Worm (Caenorhabditis elegans) whole organism, L1 larva: ENCODE data around the gene myrf-2.

Experiments
- C04F5.9 ChIP-seq: sonication (generic microtip); optimal IDR thresholded peaks from 2 replicates; lab custom pipeline; 2016; ENCODE audit warnings: missing genetic modification characterization, missing compliant biosample characterization
- C34B4.2 ChIP-seq: sonication (generic microtip); optimal IDR thresholded peaks from 2 replicates; lab custom pipeline; 2017; ENCODE audit warnings: mild to moderate bottlenecking, missing genetic modification characterization, missing compliant biosample characterization
- F16B12.6 ChIP-seq: fragments of 150-350 bp; optimal IDR thresholded peaks from 2 replicates; lab custom pipeline; 2014; ENCODE audit warnings: missing biosample characterization, missing genetic modification characterization
- aha-1 ChIP-seq: fragments of 150-350 bp; optimal IDR thresholded peaks from 2 replicates; lab custom pipeline; 2014; ENCODE audit warnings: missing biosample characterization, missing genetic modification characterization
- aly-2 ChIP-seq: fragments of 150-350 bp; optimal IDR thresholded peaks from 2 replicates; lab custom pipeline; 2014; ENCODE audit warnings: missing biosample characterization, missing genetic modification characterization
- blmp-1 ChIP-seq: fragments of 150-350 bp; optimal IDR thresholded peaks from 2 replicates; lab custom pipeline; 2014; ENCODE audit warnings: missing biosample characterization, missing genetic modification characterization
- ceh-63 ChIP-seq: fragments of 200-800 bp; sonication (Bioruptor generic); optimal IDR thresholded peaks from 2 replicates; lab custom pipeline; 2018; ENCODE audit warnings: mild to moderate bottlenecking, missing genetic modification characterization, missing compliant biosample characterization
- ceh-8 ChIP-seq: fragments of 200-800 bp; sonication (Bioruptor generic); optimal IDR thresholded peaks from 2 replicates; lab custom pipeline; 2018; ENCODE audit warnings: mild to moderate bottlenecking, missing genetic modification characterization, moderate library complexity, missing compliant biosample characterization
- ceh-82 ChIP-seq, 3 experiments: fragments of 150-350 bp in 1 of 3; sonication (generic microtip) in 2 of 3; optimal IDR thresholded peaks; 2 replicates each; lab custom pipeline; 2014 to 2017; ENCODE audit warnings: missing biosample characterization in 3 of 3, missing genetic modification characterization in 3 of 3
- dpl-1 ChIP-seq, 3 experiments: fragments of 150-350 bp in 2 of 3; sonication (generic microtip) in 1 of 3; optimal IDR thresholded peaks; 2 replicates each; lab custom pipeline; 2014 to 2017; ENCODE audit warnings: missing biosample characterization in 3 of 3, missing genetic modification characterization in 3 of 3, missing genetic modification reagents in 3 of 3
- efl-1 ChIP-seq, 4 experiments: fragments of 150-350 bp; optimal IDR thresholded peaks in 3 of 4; peaks in 1 of 4; 1 replicate in 1 of 4; 2 replicates in 3 of 4; lab custom pipeline; 2014; ENCODE audit warnings: missing biosample characterization in 2 of 4, missing genetic modification characterization in 2 of 4, missing genetic modification reagents in 2 of 4
- egl-13 ChIP-seq: sonication (generic microtip); optimal IDR thresholded peaks from 2 replicates; lab custom pipeline; 2016; ENCODE audit warnings: missing genotype, missing genetic modification reagents, missing genetic modification characterization, missing compliant biosample characterization
- egl-27 ChIP-seq, 2 experiments: fragments of 150-350 bp in 1 of 2; sonication (generic microtip); optimal IDR thresholded peaks; 3 replicates each; lab custom pipeline; 2017 to 2018; ENCODE audit warnings: missing biosample characterization in 2 of 2, missing genetic modification characterization in 2 of 2, missing genetic modification reagents in 2 of 2
- elt-2 ChIP-seq: sonication (generic microtip); optimal IDR thresholded peaks from 2 replicates; lab custom pipeline; 2016; ENCODE audit warnings: missing genetic modification characterization, mild to moderate bottlenecking, inconsistent platforms, missing compliant biosample characterization, missing genetic modification reagents
- elt-3 ChIP-seq, 6 experiments: fragments of 150-350 bp in 1 of 6; sonication (generic microtip); optimal IDR thresholded peaks; 2 replicates each; lab custom pipeline; 2017 to 2018; ENCODE audit warnings: missing biosample characterization in 6 of 6, missing genetic modification characterization in 6 of 6, inconsistent platforms in 1 of 6
- fos-1 ChIP-seq: fragments of 150-350 bp; optimal IDR thresholded peaks from 2 replicates; lab custom pipeline; 2014; ENCODE audit warnings: missing biosample characterization, missing genetic modification characterization
- hpl-2 ChIP-seq: fragments of 150-350 bp; optimal IDR thresholded peaks from 2 replicates; lab custom pipeline; 2014; ENCODE audit warnings: missing biosample characterization, missing genetic modification reagents, missing genetic modification characterization
- lin-13 ChIP-seq: fragments of 150-350 bp; optimal IDR thresholded peaks from 2 replicates; lab custom pipeline; 2014; ENCODE audit warnings: missing biosample characterization, missing genetic modification reagents, missing genetic modification characterization
- lin-14 ChIP-seq: fragments of 200-800 bp; sonication (Bioruptor generic); optimal IDR thresholded peaks from 2 replicates; lab custom pipeline; 2018; ENCODE audit warnings: mild to moderate bottlenecking, missing genetic modification characterization, moderate library complexity, missing compliant biosample characterization
- lin-15B ChIP-seq: fragments of 150-350 bp; sonication (generic microtip); optimal IDR thresholded peaks from 3 replicates; lab custom pipeline; 2014; ENCODE audit warnings: missing biosample characterization, missing genetic modification characterization
- lin-39 ChIP-seq: fragments of 150-350 bp; optimal IDR thresholded peaks from 2 replicates; lab custom pipeline; 2014; ENCODE audit warnings: missing biosample characterization, missing genetic modification reagents, missing genetic modification characterization
- lsy-2 ChIP-seq, 2 experiments: fragments of 150-350 bp; optimal IDR thresholded peaks; 2 replicates each; lab custom pipeline; 2014; ENCODE audit warnings: missing biosample characterization in 2 of 2, missing genetic modification characterization in 2 of 2
- mdl-1 ChIP-seq, 2 experiments: fragments of 150-350 bp; optimal IDR thresholded peaks; 2 replicates each; lab custom pipeline; 2014 to 2017; ENCODE audit warnings: missing biosample characterization in 2 of 2, missing genetic modification characterization in 2 of 2, inconsistent platforms in 1 of 2
- mef-2 ChIP-seq: fragments of 150-350 bp; optimal IDR thresholded peaks from 2 replicates; lab custom pipeline; 2014; ENCODE audit warnings: missing biosample characterization, missing genetic modification characterization
- mep-1 ChIP-seq: fragments of 150-350 bp; optimal IDR thresholded peaks from 2 replicates; lab custom pipeline; 2014; ENCODE audit warnings: missing biosample characterization, missing genetic modification characterization
- nhr-19 ChIP-seq: fragments of 200-800 bp; sonication (Bioruptor generic); conservative IDR thresholded peaks from 2 replicates; pipeline ENCODE4 v1.3.6; 2022; ENCODE audit warnings: missing genetic modification characterization, missing compliant biosample characterization
- nhr-20 ChIP-seq: sonication (generic microtip); optimal IDR thresholded peaks from 2 replicates; lab custom pipeline; 2016; ENCODE audit warnings: mild to moderate bottlenecking, missing genetic modification characterization, missing compliant biosample characterization
- nhr-237 ChIP-seq: fragments of 150-350 bp; optimal IDR thresholded peaks from 2 replicates; lab custom pipeline; 2014; ENCODE audit warnings: missing biosample characterization, missing genetic modification characterization
- nhr-28 ChIP-seq: fragments of 150-350 bp; optimal IDR thresholded peaks from 2 replicates; lab custom pipeline; 2014; ENCODE audit warnings: missing biosample characterization, missing genetic modification characterization
- nhr-71 ChIP-seq: sonication (generic microtip); optimal IDR thresholded peaks from 2 replicates; lab custom pipeline; 2016; ENCODE audit warnings: mild to moderate bottlenecking, missing genetic modification characterization, moderate library complexity, missing compliant biosample characterization
- nhr-76 ChIP-seq: sonication (generic microtip); optimal IDR thresholded peaks from 2 replicates; lab custom pipeline; 2017; ENCODE audit warnings: missing biosample characterization, missing genetic modification characterization
- nhr-77 ChIP-seq: fragments of 150-350 bp; optimal IDR thresholded peaks from 2 replicates; lab custom pipeline; 2014; ENCODE audit warnings: missing biosample characterization, missing genetic modification characterization
- nhr-85 ChIP-seq: sonication (generic microtip); peaks from one replicate; lab custom pipeline; 2016; ENCODE audit warnings: missing genetic modification characterization, inconsistent platforms, missing compliant biosample characterization
- pag-3 ChIP-seq: sonication (generic microtip); optimal IDR thresholded peaks from 2 replicates; lab custom pipeline; 2017; ENCODE audit warnings: missing genetic modification characterization, mild to moderate bottlenecking, missing compliant biosample characterization, antibody characterized with exemption, borderline replicate concordance; ENCODE audit not compliant: insufficient read depth
- rnt-1 ChIP-seq: sonication (generic microtip); optimal IDR thresholded peaks from 2 replicates; lab custom pipeline; 2016; ENCODE audit warnings: mild to moderate bottlenecking, missing genetic modification characterization, moderate library complexity, missing compliant biosample characterization
- skn-1 ChIP-seq: fragments of 150-350 bp; optimal IDR thresholded peaks from 2 replicates; lab custom pipeline; 2014; ENCODE audit warnings: missing biosample characterization, missing genetic modification characterization
- snu-23 ChIP-seq: sonication (generic microtip); optimal IDR thresholded peaks from 2 replicates; lab custom pipeline; 2016; ENCODE audit warnings: missing genetic modification characterization, missing compliant biosample characterization
- sox-4 ChIP-seq: sonication (generic microtip); optimal IDR thresholded peaks from 2 replicates; lab custom pipeline; 2016; ENCODE audit warnings: missing genetic modification characterization, missing compliant biosample characterization
- sup-37 ChIP-seq: fragments of 200-800 bp; sonication (Bioruptor generic); optimal IDR thresholded peaks from 2 replicates; lab custom pipeline; 2018; ENCODE audit warnings: mild to moderate bottlenecking, missing genetic modification characterization, missing compliant biosample characterization
- tbx-2 ChIP-seq: sonication (generic microtip); optimal IDR thresholded peaks from 2 replicates; lab custom pipeline; 2016; ENCODE audit warnings: missing genetic modification characterization, missing compliant biosample characterization
- unc-62 ChIP-seq: fragments of 150-350 bp; optimal IDR thresholded peaks from 2 replicates; lab custom pipeline; 2014; ENCODE audit warnings: missing biosample characterization, missing genetic modification reagents, missing genetic modification characterization
- unc-86 ChIP-seq: sonication (generic microtip); optimal IDR thresholded peaks from 2 replicates; lab custom pipeline; 2016; ENCODE audit warnings: missing genetic modification characterization, missing compliant biosample characterization
- ztf-4 ChIP-seq: fragments of 150-350 bp; optimal IDR thresholded peaks from 2 replicates; lab custom pipeline; 2014; ENCODE audit warnings: missing biosample characterization, missing genetic modification characterization

The myrf-2 gene

ce11 chrX:10183695-10184094, 10.5 kb downstream of the myrf-2 start, which contains the start of gene arrd-28:
Gene arrd-28, plus strand, starts transcription at chrX:10183995.
- TF ChIP-seq C34B4.2 (tag; lab: Kevin White, UChicago) (no peak), unc-62 (GFP tag; lab: Kevin White, UChicago) (no peak), elt-3 (tag; optimal IDR thresholded peaks at IDR 0.05; lab: Kevin White, UChicago) (no peak), mef-2 (tag; lab: Kevin White, UChicago) (no peak), efl-1 (optimal IDR thresholded peaks at IDR 0.05; lab: Kevin White, UChicago) (no peak), efl-1 (GFP tag; optimal IDR thresholded peaks at IDR 0.05 in 1 of 2; lab: Kevin White, UChicago) (peak in 1 of 2 experiments; percentile 27)

ce11 chrX:10182613-10183012, 11.6 kb downstream of the myrf-2 start:
- no peak for TF ChIP-seq lin-13 (GFP tag; lab: Kevin White, UChicago)
- TF ChIP-seq efl-1 (optimal IDR thresholded peaks at IDR 0.05; lab: Kevin White, UChicago), result no peak
- TF ChIP-seq efl-1 (GFP tag; optimal IDR thresholded peaks at IDR 0.05 in 1 of 2; lab: Kevin White, UChicago), result peak in 1 of 2 experiments; percentile 55

- TF ChIP-seq dpl-1 (GFP tag; optimal IDR thresholded peaks at IDR 0.05; lab: Kevin White, UChicago), result no peak
- no peak for TF ChIP-seq sup-37 (GFP tag; lab: Kevin White, UChicago)
- TF ChIP-seq pag-3 (tag; lab: Kevin White, UChicago), result peak; percentile 78
- TF ChIP-seq nhr-20 (tag; lab: Kevin White, UChicago), result peak; percentile 19
- peak; percentile 51 for TF ChIP-seq nhr-71
- TF ChIP-seq lin-13 (GFP tag; lab: Kevin White, UChicago), result no peak
- no peak for TF ChIP-seq nhr-237 (tag; lab: Kevin White, UChicago)
- no peak for TF ChIP-seq elt-2 (tag; lab: Kevin White, UChicago)
- TF ChIP-seq blmp-1 (tag; lab: Kevin White, UChicago), result peak; percentile 33
- TF ChIP-seq nhr-85, result peak; percentile 34
- no peak for TF ChIP-seq C04F5.9 (tag; lab: Kevin White, UChicago)
- no peak for TF ChIP-seq skn-1 (tag; lab: Kevin White, UChicago)
- no peak for TF ChIP-seq egl-27 (tag; optimal IDR thresholded peaks at IDR 0.05; lab: Kevin White, UChicago)
- TF ChIP-seq lin-15B (tag; lab: Kevin White, UChicago), result no peak
- TF ChIP-seq nhr-76 (tag; lab: Kevin White, UChicago), result no peak
- TF ChIP-seq snu-23 (GFP tag; lab: Kevin White, UChicago), result peak; percentile 29
- TF ChIP-seq lin-14 (GFP tag; lab: Kevin White, UChicago), result peak; percentile 70
- no peak for TF ChIP-seq aly-2
- TF ChIP-seq ztf-4 (tag; lab: Kevin White, UChicago), result no peak
- TF ChIP-seq elt-3 (tag; optimal IDR thresholded peaks at IDR 0.05; lab: Kevin White, UChicago), result peak in 1 of 6 experiments; percentile 1
- peak; percentile 21 for TF ChIP-seq lin-39 (tag; lab: Kevin White, UChicago)
- TF ChIP-seq nhr-19, result peak; percentile 22; the same call in 1 of the 2 replicates
- no peak for TF ChIP-seq aha-1
- peak; percentile 51 for TF ChIP-seq rnt-1 (tag; lab: Kevin White, UChicago)
These were observed 17.9 kb downstream of the myrf-2 start, which contains the start of gene ncs-4 for ce11 chrX:10176295-10176694. Gene ncs-4, plus strand, starts transcription at chrX:10176521.

- TF ChIP-seq F16B12.6, result no peak
These were observed 19.5 kb downstream of the myrf-2 start, which contains the start of gene C07A4.3 for ce11 chrX:10174683-10175082. Gene C07A4.3, plus strand, starts transcription at chrX:10174983.

- TF ChIP-seq sox-4 (no peak), mep-1 (tag; lab: Kevin White, UChicago) (no peak), elt-3 (tag; optimal IDR thresholded peaks at IDR 0.05; lab: Kevin White, UChicago) (peak in 4 of 6 experiments; percentile 5 to 85 (median 45)), nhr-20 (tag; lab: Kevin White, UChicago) (peak; percentile 46), unc-86 (tag; lab: Kevin White, UChicago) (no peak), pag-3 (tag; lab: Kevin White, UChicago) (no peak), efl-1 (optimal IDR thresholded peaks at IDR 0.05; lab: Kevin White, UChicago) (no peak), efl-1 (GFP tag; optimal IDR thresholded peaks at IDR 0.05 in 1 of 2; lab: Kevin White, UChicago) (no peak), ceh-63 (no peak), lsy-2 (tag; optimal IDR thresholded peaks at IDR 0.05; lab: Kevin White, UChicago) (no peak), hpl-2 (no peak), ceh-82 (tag; optimal IDR thresholded peaks at IDR 0.05; lab: Kevin White, UChicago) (no peak), mdl-1 (tag; optimal IDR thresholded peaks at IDR 0.05; lab: Kevin White, UChicago) (no peak), ceh-8 (GFP tag; lab: Kevin White, UChicago) (no peak), egl-13 (tag; lab: Kevin White, UChicago) (no peak), blmp-1 (tag; lab: Kevin White, UChicago) (peak; percentile 94), nhr-77 (no peak), fos-1 (no peak), nhr-28 (no peak), tbx-2 (tag; lab: Kevin White, UChicago) (no peak)
These were observed 22.1 kb downstream of the myrf-2 start, which contains the start of gene C07A4.2 for ce11 chrX:10172004-10172584. Gene C07A4.2, plus strand, starts transcription at chrX:10172198.
